Worm (Caenorhabditis elegans): ENCODE results near the gene cyn-4.

- TF ChIP-seq nfya-1 (tag; optimal IDR thresholded peaks at IDR 0.05) (peak; percentile 55), pha-4 (tag; optimal IDR thresholded peaks at IDR 0.05) (no peak), lin-11 (tag; optimal IDR thresholded peaks at IDR 0.05) (no peak), elt-4 (tag; optimal IDR thresholded peaks at IDR 0.05) (no peak), ceh-31 (tag; optimal IDR thresholded peaks at IDR 0.05) (peak; percentile 26), ahr-1 (tag; optimal IDR thresholded peaks at IDR 0.05) (no peak), ceh-34 (tag; optimal IDR thresholded peaks at IDR 0.05) (no peak), fkh-10 (GFP tag; optimal IDR thresholded peaks at IDR 0.05) (no peak), nhr-11 (tag; optimal IDR thresholded peaks at IDR 0.05) (no peak)
These were observed 48.4 kb downstream of the cyn-4 start, which contains the start of the genes R06F6.12 and mix-1 for ce11 chrII:10824046-10824445.

Data from whole organism, late embryonic.